Worm (Caenorhabditis elegans): ENCODE data around the gene C23G10.10.

- TF ChIP-seq lin-40 (tag; optimal IDR thresholded peaks at IDR 0.05), result no peak
- no peak for TF ChIP-seq Y56A3A.18 (GFP tag; IDR thresholded peaks at IDR 0.05)
- TF ChIP-seq unc-62 (GFP tag; optimal IDR thresholded peaks at IDR 0.05), result no peak
- TF ChIP-seq zfh-2 (GFP tag; conservative IDR thresholded peaks at IDR 0.05), result no peak
- no peak for TF ChIP-seq nhr-90 (tag; optimal IDR thresholded peaks at IDR 0.05)
- TF ChIP-seq sea-2 (GFP tag; IDR thresholded peaks at IDR 0.05), result no peak
- no peak for TF ChIP-seq tbx-9 (tag; optimal IDR thresholded peaks at IDR 0.05; ENCODE audit: borderline replicate concordance)
- TF ChIP-seq F23B12.7 (tag; optimal IDR thresholded peaks at IDR 0.05; ENCODE audit: insufficient read depth), result no peak
- TF ChIP-seq snpc-3.4 (tag; optimal IDR thresholded peaks at IDR 0.05), result no peak
- no peak for TF ChIP-seq lin-35 (GFP tag; optimal IDR thresholded peaks at IDR 0.05)
- TF ChIP-seq mel-28 (tag; optimal IDR thresholded peaks at IDR 0.05; ENCODE audit: borderline replicate concordance), result no peak
- TF ChIP-seq attf-3 (GFP tag; conservative IDR thresholded peaks at IDR 0.05), result no peak
- TF ChIP-seq mxl-1 (tag; optimal IDR thresholded peaks at IDR 0.05), result no peak
Observed at ce11 chrIII:6230870-6231269, 17.1 kb upstream of the C23G10.10 start, which contains the start of gene esyt-2.
